Worm (Caenorhabditis elegans) whole organism, young adult: Measurements from ENCODE around the gene spp-27.

Experiments
- ama-1 ChIP-seq, 3 experiments: fragments of 150-350 bp in 1 of 3; sonication (generic microtip) in 2 of 3; optimal IDR thresholded peaks; 2 replicates each; lab custom pipeline; 2014 to 2018; ENCODE audit warnings: missing biosample characterization in 2 of 3, missing genetic modification characterization in 2 of 3, missing genetic modification reagents in 2 of 3
- egl-18 ChIP-seq: fragments of 200-800 bp; sonication (Bioruptor generic); IDR thresholded peaks from 2 replicates; pipeline ENCODE4 v1.3.6; 2022; ENCODE audit warnings: missing genetic modification reagents, missing genetic modification characterization, missing compliant biosample characterization
- ets-4 ChIP-seq: fragments of 200-800 bp; sonication (Bioruptor generic); optimal IDR thresholded peaks from 2 replicates; lab custom pipeline; 2018; ENCODE audit warnings: mild to moderate bottlenecking, missing genetic modification characterization, missing compliant biosample characterization
- let-607 ChIP-seq, 2 experiments: fragments of 200-800 bp in 1 of 2; sonication (Bioruptor generic) in 1 of 2; sonication (generic microtip) in 1 of 2; optimal IDR thresholded peaks; 2 replicates each; lab custom pipeline; 2016 to 2018; ENCODE audit warnings: mild to moderate bottlenecking in 2 of 2, missing compliant biosample characterization in 2 of 2, missing genetic modification characterization in 2 of 2, moderate library complexity in 2 of 2, missing genotype in 1 of 2
- lin-35 ChIP-seq, 3 experiments: fragments of 150-350 bp in 2 of 3; sonication (generic microtip) in 1 of 3; optimal IDR thresholded peaks; 2 replicates each; lab custom pipeline; 2014 to 2018; ENCODE audit warnings: missing biosample characterization in 3 of 3, missing genetic modification characterization in 3 of 3, missing genetic modification reagents in 3 of 3
- nhr-179 ChIP-seq: sonication (generic microtip); optimal IDR thresholded peaks from 2 replicates; lab custom pipeline; 2016; ENCODE audit warnings: mild to moderate bottlenecking, missing genetic modification characterization, missing compliant biosample characterization
- pbrm-1 ChIP-seq: fragments of 200-800 bp; sonication (Bioruptor generic); IDR thresholded peaks from 2 replicates; pipeline ENCODE4 v1.3.6; 2022; ENCODE audit warnings: missing genetic modification reagents, missing genetic modification characterization, missing compliant biosample characterization
- unc-130 ChIP-seq: sonication (generic microtip); optimal IDR thresholded peaks from 2 replicates; lab custom pipeline; 2016; ENCODE audit warnings: missing genetic modification reagents, missing genetic modification characterization, missing compliant biosample characterization

- no peak for TF ChIP-seq egl-18 (GFP tag; lab: Robert Waterston, UW)
- TF ChIP-seq nhr-179 (tag; lab: Kevin White, UChicago): no peak
- peak; percentile 30 for TF ChIP-seq ets-4 (GFP tag; lab: Kevin White, UChicago)
- TF ChIP-seq let-607 (tag; optimal IDR thresholded peaks at IDR 0.05; lab: Kevin White, UChicago): peak in 1 of 2 experiments; percentile 1
- TF ChIP-seq pbrm-1 (GFP tag; lab: Robert Waterston, UW): 0 out of 2 replicates have a peak, but pooled peaks have one; percentile 59
- peak; percentile 47 for TF ChIP-seq unc-130 (GFP tag; lab: Kevin White, UChicago)
- peak in 1 of 3 experiments; percentile 59 for TF ChIP-seq lin-35 (GFP tag; optimal IDR thresholded peaks at IDR 0.05; lab: Kevin White, UChicago)
- peak; percentile 98 for TF ChIP-seq ama-1 (optimal IDR thresholded peaks at IDR 0.05; lab: Kevin White, UChicago)
- TF ChIP-seq ama-1 (GFP tag; optimal IDR thresholded peaks at IDR 0.05; lab: Kevin White, UChicago): no peak
These were observed 42.0 kb downstream of the spp-27 start, which contains the start of gene dpy-11 for ce11 chrV:6514887-6515324.
